Fruit fly (Drosophila melanogaster) whole organism, embryonic: ENCODE measurements around the gene Tcs6.

Source experiments
- Adf1 ChIP-seq: fragments of 200-800 bp; sonication (Bioruptor generic); IDR thresholded peaks from 2 replicates; pipeline ENCODE4 v1.3.6; 2022; ENCODE audit warnings: missing biosample characterization, missing genetic modification characterization
- Atf-2 ChIP-seq: fragments of 200-800 bp; sonication (Bioruptor generic); optimal IDR thresholded peaks from 2 replicates; lab custom pipeline; 2016; ENCODE audit warnings: missing biosample characterization, missing genetic modification characterization
- BtbVII ChIP-seq: fragments of 200-800 bp; sonication (Bioruptor generic); optimal IDR thresholded peaks from 3 replicates; lab custom pipeline; 2017; ENCODE audit warnings: missing biosample characterization, mild to moderate bottlenecking, missing genetic modification characterization
- CG10147 ChIP-seq: fragments of 200-800 bp; sonication (Bioruptor generic); optimal IDR thresholded peaks from 2 replicates; lab custom pipeline; 2019; ENCODE audit warnings: missing biosample characterization, mild to moderate bottlenecking, missing genetic modification characterization, moderate library complexity
- CG11085 ChIP-seq: fragments of 200-800 bp; sonication (Bioruptor generic); IDR thresholded peaks from 2 replicates; pipeline ENCODE4 v1.3.6; 2022; ENCODE audit warnings: missing biosample characterization, missing genetic modification characterization
- CG1233 ChIP-seq: fragments of 200-800 bp; sonication (Bioruptor generic); optimal IDR thresholded peaks from 4 replicates; lab custom pipeline; 2018; ENCODE audit warnings: missing biosample characterization, mild to moderate bottlenecking, missing genetic modification characterization
- CG13624 ChIP-seq: fragments of 200-800 bp; sonication (Bioruptor generic); optimal IDR thresholded peaks from 2 replicates; lab custom pipeline; 2016; ENCODE audit warnings: missing biosample characterization, missing genetic modification characterization
- CG13775 ChIP-seq: fragments of 200-800 bp; sonication (Bioruptor generic); optimal IDR thresholded peaks from 3 replicates; lab custom pipeline; 2017; ENCODE audit warnings: missing biosample characterization, mild to moderate bottlenecking, missing genetic modification characterization
- CG14050 ChIP-seq: fragments of 200-800 bp; sonication (Bioruptor generic); IDR thresholded peaks from 3 replicates; pipeline ENCODE4 v1.3.6; 2022; ENCODE audit warnings: missing biosample characterization, missing genetic modification characterization
- CG15479 ChIP-seq: fragments of 200-800 bp; sonication (Bioruptor generic); optimal IDR thresholded peaks from 3 replicates; lab custom pipeline; 2019; ENCODE audit warnings: missing biosample characterization, mild to moderate bottlenecking, missing genetic modification characterization, moderate library complexity
- CG15601 ChIP-seq: fragments of 200-800 bp; sonication (Bioruptor generic); optimal IDR thresholded peaks from 3 replicates; lab custom pipeline; 2019; ENCODE audit warnings: missing biosample characterization, mild to moderate bottlenecking, missing genetic modification characterization, moderate library complexity
- CG31365 ChIP-seq: fragments of 200-800 bp; sonication (Bioruptor generic); optimal IDR thresholded peaks from 2 replicates; lab custom pipeline; 2018; ENCODE audit warnings: missing biosample characterization, mild to moderate bottlenecking, missing genetic modification characterization
- CG32767 ChIP-seq: fragments of 200-800 bp; sonication (Bioruptor generic); IDR thresholded peaks from 2 replicates; pipeline ENCODE4 v1.3.6; 2022; ENCODE audit warnings: missing biosample characterization, missing genetic modification characterization
- CG33557 ChIP-seq: fragments of 200-800 bp; sonication (Bioruptor generic); optimal IDR thresholded peaks from 2 replicates; lab custom pipeline; 2019; ENCODE audit warnings: missing biosample characterization, mild to moderate bottlenecking, missing genetic modification characterization, moderate library complexity
- CG3407 ChIP-seq: fragments of 200-800 bp; sonication (Bioruptor generic); optimal IDR thresholded peaks from 2 replicates; lab custom pipeline; 2018; ENCODE audit warnings: missing biosample characterization, mild to moderate bottlenecking, missing genetic modification characterization
- CG4707 ChIP-seq: fragments of 200-800 bp; sonication (Bioruptor generic); optimal IDR thresholded peaks from 2 replicates; lab custom pipeline; 2018; ENCODE audit warnings: missing biosample characterization, mild to moderate bottlenecking, missing genetic modification characterization, moderate library complexity
- CG6654 ChIP-seq: fragments of 200-800 bp; sonication (Bioruptor generic); optimal IDR thresholded peaks from 2 replicates; lab custom pipeline; 2017; ENCODE audit warnings: missing biosample characterization, mild to moderate bottlenecking, missing genetic modification characterization
- CHES-1-like ChIP-seq: fragments of 200-800 bp; sonication (Bioruptor generic); optimal IDR thresholded peaks from 2 replicates; lab custom pipeline; 2016; ENCODE audit warnings: missing biosample characterization, missing genetic modification characterization
- Deaf1 ChIP-seq: fragments of 200-800 bp; optimal IDR thresholded peaks from 3 replicates; lab custom pipeline; 2019; ENCODE audit warnings: missing biosample characterization, mild to moderate bottlenecking, missing genetic modification characterization, moderate library complexity
- Dek ChIP-seq: fragments of 200-800 bp; sonication (Bioruptor generic); optimal IDR thresholded peaks from 3 replicates; lab custom pipeline; 2019; ENCODE audit warnings: missing biosample characterization, mild to moderate bottlenecking, missing genetic modification characterization, moderate library complexity
- Doc3 ChIP-seq: fragments of 200-800 bp; sonication (Bioruptor generic); IDR thresholded peaks from 3 replicates; pipeline ENCODE4 v1.3.6; 2022; ENCODE audit warnings: missing biosample characterization, missing genetic modification characterization; ENCODE audit not compliant: partially characterized antibody
- Dp ChIP-seq: fragments of 200-800 bp; sonication (Bioruptor generic); optimal IDR thresholded peaks from 2 replicates; lab custom pipeline; 2018; ENCODE audit warnings: missing biosample characterization, mild to moderate bottlenecking, missing genetic modification characterization, moderate library complexity
- HLHmδ ChIP-seq: fragments of 200-800 bp; sonication (Bioruptor generic); optimal IDR thresholded peaks from 2 replicates; lab custom pipeline; 2018; ENCODE audit warnings: missing biosample characterization, mild to moderate bottlenecking, missing genetic modification characterization, moderate library complexity
- Lhr ChIP-seq: fragments of 200-800 bp; sonication (Bioruptor generic); optimal IDR thresholded peaks from 3 replicates; lab custom pipeline; 2017; ENCODE audit warnings: mild to moderate bottlenecking, missing biosample characterization, missing genetic modification reagents, missing genetic modification characterization
- Med ChIP-seq: fragments of 200-800 bp; sonication (Bioruptor generic); peaks from one replicate; lab custom pipeline; 2016; ENCODE audit warnings: missing biosample characterization, missing genetic modification characterization, mild to moderate bottlenecking, inconsistent platforms, moderate library complexity
- Mes4 ChIP-seq: fragments of 200-800 bp; sonication (Bioruptor generic); optimal IDR thresholded peaks from 2 replicates; lab custom pipeline; 2016; ENCODE audit warnings: missing biosample characterization, missing genetic modification characterization
- NC2α ChIP-seq: fragments of 200-800 bp; sonication (Bioruptor generic); optimal IDR thresholded peaks from 2 replicates; lab custom pipeline; 2016; ENCODE audit warnings: missing biosample characterization, missing genetic modification characterization
- Rx ChIP-seq: fragments of 200-800 bp; sonication (Bioruptor generic); IDR thresholded peaks from 2 replicates; pipeline ENCODE4 v1.3.6; 2022; ENCODE audit warnings: missing biosample characterization, missing genetic modification characterization
- abd-A ChIP-seq: fragments of 200-800 bp; sonication (Bioruptor generic); optimal IDR thresholded peaks from 3 replicates; lab custom pipeline; 2019; ENCODE audit warnings: missing biosample characterization, mild to moderate bottlenecking, missing genetic modification characterization, moderate library complexity
- ara ChIP-seq: fragments of 200-800 bp; sonication (Bioruptor generic); IDR thresholded peaks from 2 replicates; pipeline ENCODE4 v1.3.6; 2022; ENCODE audit warnings: missing biosample characterization, missing genetic modification characterization
- cad ChIP-seq: fragments of >200 bp; optimal IDR thresholded peaks from 2 replicates; lab custom pipeline; 2017; ENCODE audit warnings: missing biosample characterization, missing genetic modification characterization
- dm ChIP-seq: fragments of 200-800 bp; sonication (Bioruptor generic); optimal IDR thresholded peaks from 3 replicates; lab custom pipeline; 2016; ENCODE audit warnings: missing biosample characterization, missing genetic modification characterization
- emc ChIP-seq: fragments of 200-800 bp; sonication (Bioruptor generic); optimal IDR thresholded peaks from 2 replicates; lab custom pipeline; 2016; ENCODE audit warnings: missing biosample characterization, missing genetic modification characterization
- grn ChIP-seq: fragments of 200-800 bp; sonication (Bioruptor generic); optimal IDR thresholded peaks from 3 replicates; lab custom pipeline; 2017; ENCODE audit warnings: missing biosample characterization, missing genetic modification characterization
- hth ChIP-seq: fragments of >200 bp; optimal IDR thresholded peaks from 2 replicates; lab custom pipeline; 2017; ENCODE audit warnings: inconsistent platforms
- lab ChIP-seq: fragments of 200-800 bp; sonication (Bioruptor generic); optimal IDR thresholded peaks from 3 replicates; lab custom pipeline; 2017; ENCODE audit warnings: missing biosample characterization, missing genetic modification characterization, mild to moderate bottlenecking, moderate library complexity, missing genetic modification reagents
- lbe ChIP-seq: fragments of 200-800 bp; sonication (Bioruptor generic); optimal IDR thresholded peaks from 2 replicates; lab custom pipeline; 2016; ENCODE audit warnings: missing biosample characterization, mild to moderate bottlenecking, missing genetic modification characterization
- maf-S ChIP-seq: fragments of 200-800 bp; sonication (Bioruptor generic); optimal IDR thresholded peaks from 2 replicates; lab custom pipeline; 2016; ENCODE audit warnings: missing biosample characterization, missing genetic modification characterization
- mirr ChIP-seq: fragments of 200-800 bp; sonication (Bioruptor generic); optimal IDR thresholded peaks from 3 replicates; lab custom pipeline; 2018; ENCODE audit warnings: missing biosample characterization, mild to moderate bottlenecking, missing genetic modification characterization
- oc ChIP-seq: fragments of 200-800 bp; sonication (Bioruptor generic); optimal IDR thresholded peaks from 2 replicates; lab custom pipeline; 2018; ENCODE audit warnings: missing biosample characterization, mild to moderate bottlenecking, missing genetic modification characterization, moderate library complexity
- repo ChIP-seq: fragments of 200-800 bp; sonication (Bioruptor generic); optimal IDR thresholded peaks from 2 replicates; lab custom pipeline; 2016; ENCODE audit warnings: missing biosample characterization, missing genetic modification characterization
- rib ChIP-seq: fragments of 200-800 bp; sonication (Bioruptor generic); IDR thresholded peaks from 2 replicates; pipeline ENCODE4 v1.3.6; 2022; ENCODE audit warnings: missing biosample characterization, missing genetic modification characterization
- ro ChIP-seq: fragments of 200-800 bp; sonication (Bioruptor generic); IDR thresholded peaks from 2 replicates; pipeline ENCODE4 v1.3.6; 2022; ENCODE audit warnings: missing biosample characterization, missing genetic modification characterization
- scrt ChIP-seq: fragments of 200-800 bp; sonication (Bioruptor generic); optimal IDR thresholded peaks from 2 replicates; lab custom pipeline; 2018; ENCODE audit warnings: missing biosample characterization, mild to moderate bottlenecking, missing genetic modification characterization, moderate library complexity
- sd ChIP-seq: fragments of 200-800 bp; sonication (Bioruptor generic); optimal IDR thresholded peaks from 3 replicates; lab custom pipeline; 2018; ENCODE audit warnings: missing biosample characterization, mild to moderate bottlenecking, missing genetic modification characterization, moderate library complexity
- seq ChIP-seq: fragments of 200-800 bp; sonication (Bioruptor generic); IDR thresholded peaks from 2 replicates; pipeline ENCODE4 v1.3.6; 2022; ENCODE audit warnings: missing biosample characterization, missing genetic modification characterization
- stwl ChIP-seq: fragments of 200-800 bp; sonication (Bioruptor generic); optimal IDR thresholded peaks from 3 replicates; lab custom pipeline; 2018; ENCODE audit warnings: missing biosample characterization, mild to moderate bottlenecking, missing genetic modification characterization, moderate library complexity
- zf30C ChIP-seq: fragments of 200-800 bp; sonication (Bioruptor generic); optimal IDR thresholded peaks from 3 replicates; lab custom pipeline; 2018; ENCODE audit warnings: missing biosample characterization, mild to moderate bottlenecking, missing genetic modification characterization
- zfh1 ChIP-seq: fragments of 200-800 bp; sonication (Bioruptor generic); IDR thresholded peaks from 3 replicates; pipeline ENCODE4 v1.3.6; 2022; ENCODE audit warnings: missing biosample characterization, missing genetic modification characterization
- zfh2 ChIP-seq: fragments of 200-800 bp; sonication (Bioruptor generic); optimal IDR thresholded peaks from 2 replicates; lab custom pipeline; 2016; ENCODE audit warnings: missing biosample characterization, missing genetic modification characterization

Tcs6 gene

DNA sequence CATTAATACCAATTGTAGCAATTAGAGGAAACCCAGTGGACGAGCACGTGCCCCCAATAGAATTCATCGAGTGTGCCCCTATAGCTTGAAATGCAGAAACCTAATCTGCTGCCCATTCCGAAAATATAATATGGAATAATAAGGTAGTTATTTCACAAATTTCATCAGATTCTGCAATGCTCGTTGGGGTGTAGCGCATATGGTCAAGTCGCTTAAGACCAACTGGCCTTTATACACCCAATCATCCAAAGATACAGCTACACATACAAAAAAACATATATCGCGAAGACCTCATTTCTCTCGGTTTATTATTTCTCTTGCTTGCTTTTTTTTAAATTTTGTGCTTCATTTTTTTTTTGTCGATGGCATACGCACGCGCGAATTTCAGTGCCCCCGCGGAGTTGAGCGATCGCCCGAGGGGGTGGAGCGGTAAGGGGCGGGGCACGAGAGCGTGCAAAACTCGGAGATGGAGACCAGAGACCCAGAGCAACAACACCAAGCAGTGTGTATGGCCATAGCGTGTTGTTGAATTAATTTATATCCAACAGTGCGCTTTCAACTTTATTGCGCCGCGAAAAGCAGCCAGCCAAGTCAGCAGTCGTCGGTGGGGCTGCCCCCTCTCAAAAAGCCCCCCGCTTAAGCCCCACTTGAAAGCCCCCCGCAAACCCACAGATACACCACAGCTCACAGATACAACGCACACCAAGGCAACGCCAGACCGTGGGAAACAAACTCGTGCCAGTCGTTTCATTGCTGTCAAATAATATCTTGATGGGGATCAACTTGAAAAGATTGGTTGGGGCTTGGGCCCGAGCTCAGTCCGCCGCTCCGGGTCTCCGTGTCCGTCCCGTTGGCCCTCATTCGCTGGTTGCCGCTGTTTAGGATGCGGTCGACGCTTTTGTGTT lies 49.8 kb downstream of the Tcs6 start (continued):
- TF ChIP-seq zf30C (GFP tag; lab: Kevin White, UChicago) (no peak), CG32767 (GFP tag; lab: Robert Waterston, UW) (no peak), Med (GFP tag; lab: Kevin White, UChicago) (peak; percentile 69), HLHmδ (peak; percentile 98), Doc3 (no peak), ara (GFP tag; lab: Robert Waterston, UW) (no peak), Rx (no peak), CG3407 (no peak), seq (GFP tag; lab: Robert Waterston, UW) (peak; percentile 11; the same call in 1 of the 2 replicates), rib (GFP tag; lab: Robert Waterston, UW) (peak; percentile 84), BtbVII (GFP tag; lab: Kevin White, UChicago) (no peak), maf-S (no peak), Deaf1 (peak; percentile 14), CHES-1-like (GFP tag; lab: Kevin White, UChicago) (no peak), NC2α (GFP tag; lab: Kevin White, UChicago) (no peak), CG10147 (GFP tag; lab: Kevin White, UChicago) (no peak), zfh1 (GFP tag; lab: Robert Waterston, UW) (no peak), lbe (GFP tag; lab: Kevin White, UChicago) (peak; percentile 13), Atf-2 (no peak), oc (tag; lab: Kevin White, UChicago) (peak; percentile 56), CG13775 (GFP tag; lab: Kevin White, UChicago) (no peak), zfh2 (GFP tag; lab: Kevin White, UChicago) (no peak), CG6654 (GFP tag; lab: Kevin White, UChicago) (no peak), hth (no peak), CG13624 (GFP tag; lab: Kevin White, UChicago) (peak; percentile 16), Mes4 (GFP tag; lab: Kevin White, UChicago) (no peak), abd-A (tag; lab: Kevin White, UChicago) (peak; percentile 87), Dek (tag; lab: Kevin White, UChicago) (no peak), emc (GFP tag; lab: Kevin White, UChicago) (no peak), CG31365 (tag; lab: Kevin White, UChicago) (no peak), scrt (no peak), CG33557 (GFP tag; lab: Kevin White, UChicago) (no peak), Dp (GFP tag; lab: Kevin White, UChicago) (no peak), dm (GFP tag; lab: Kevin White, UChicago) (no peak), CG11085 (GFP tag; lab: Robert Waterston, UW) (no peak), CG15601 (tag; lab: Kevin White, UChicago) (no peak), CG14050 (GFP tag; lab: Robert Waterston, UW) (no peak), Adf1 (GFP tag; lab: Robert Waterston, UW) (peak; percentile 41), ro (no peak), repo (GFP tag; lab: Kevin White, UChicago) (no peak), CG15479 (no peak), mirr (GFP tag; lab: Kevin White, UChicago) (peak; percentile 58), lab (peak; percentile 28), sd (tag; lab: Kevin White, UChicago) (no peak), Lhr (GFP tag; lab: Kevin White, UChicago) (no peak), cad (no peak), CG4707 (GFP tag; lab: Kevin White, UChicago) (no peak), grn (GFP tag; lab: Kevin White, UChicago) (peak; percentile 93), CG1233 (GFP tag; lab: Kevin White, UChicago) (no peak), stwl (no peak)
